Fruit fly (Drosophila melanogaster): Measurements from ENCODE around the gene CG12729.

DNA sequence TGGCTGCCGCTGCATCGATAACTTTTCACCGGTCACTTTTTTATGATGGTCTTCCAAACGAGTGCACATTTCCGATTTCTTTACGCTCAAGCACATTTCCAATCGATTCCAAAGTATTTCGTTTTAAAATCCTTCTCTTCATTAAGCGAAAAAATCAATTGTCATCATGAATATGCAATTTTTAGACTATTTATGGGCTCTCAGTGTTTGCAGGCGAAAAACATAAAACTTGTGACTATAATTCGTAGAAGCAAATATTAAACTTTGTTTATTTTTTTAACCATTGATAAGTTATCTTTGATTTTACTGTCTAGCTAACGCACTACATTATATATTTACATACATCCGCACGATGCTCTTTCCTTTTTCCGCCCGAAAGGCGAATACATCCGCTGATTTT, 36.4 kb upstream of the CG12729 start, which contains the start of gene Prosbeta2R1:
- TF ChIP-seq CG8159 (tag; optimal IDR thresholded peaks at IDR 0.05) (no peak), CG34367 (tag; optimal IDR thresholded peaks at IDR 0.05) (no peak)

All from whole organism, pupa.